Fruit fly (Drosophila melanogaster): ENCODE data around the gene CG31955.

CG31955 gene

dm6 chr2L:3719414-3719959 lies 6.6 kb upstream of the CG31955 start (continued):
- TF ChIP-seq danr (GFP tag; IDR thresholded peaks at IDR 0.05) (no peak), Xbp1 (GFP tag; optimal IDR thresholded peaks at IDR 0.05) (no peak), CG8359 (GFP tag; optimal IDR thresholded peaks at IDR 0.05; ENCODE audit: borderline replicate concordance) (no peak), bab2 (GFP tag; optimal IDR thresholded peaks at IDR 0.05) (no peak), hkb (optimal IDR thresholded peaks at IDR 0.05) (no peak), hkb (GFP tag; IDR thresholded peaks at IDR 0.05) (0 out of 2 replicates have a peak, but pooled peaks have one; percentile 23), CG33557 (GFP tag; optimal IDR thresholded peaks at IDR 0.05) (no peak), CG9817 (tag; optimal IDR thresholded peaks at IDR 0.05) (peak; percentile 14), CG1233 (GFP tag; optimal IDR thresholded peaks at IDR 0.05) (no peak), jumu (GFP tag; optimal IDR thresholded peaks at IDR 0.05) (no peak), Dip2 (GFP tag; IDR thresholded peaks at IDR 0.05) (no peak), PHDP (tag; optimal IDR thresholded peaks at IDR 0.05) (peak; percentile 36), CG10274 (GFP tag; optimal IDR thresholded peaks at IDR 0.05) (no peak), CG4820 (GFP tag; optimal IDR thresholded peaks at IDR 0.05) (no peak), nmo (GFP tag; optimal IDR thresholded peaks at IDR 0.05) (no peak), CG17359 (tag; optimal IDR thresholded peaks at IDR 0.05) (peak; percentile 39), CG4328 (GFP tag; optimal IDR thresholded peaks at IDR 0.05) (no peak), sug (tag; optimal IDR thresholded peaks at IDR 0.05) (peak; percentile 30), cas (GFP tag; IDR thresholded peaks at IDR 0.05) (no peak), dimm (GFP tag; IDR thresholded peaks at IDR 0.05) (no peak), pzg (GFP tag; optimal IDR thresholded peaks at IDR 0.05) (no peak), so (GFP tag; IDR thresholded peaks at IDR 0.05) (0 out of 3 replicates have a peak, but pooled peaks have one; percentile 33), Abd-B (GFP tag; optimal IDR thresholded peaks at IDR 0.05) (no peak), CG33213 (GFP tag; optimal IDR thresholded peaks at IDR 0.05) (no peak), zfh2 (GFP tag; optimal IDR thresholded peaks at IDR 0.05) (no peak), Hmx (GFP tag; optimal IDR thresholded peaks at IDR 0.05) (no peak), Camta (GFP tag; optimal IDR thresholded peaks at IDR 0.05) (no peak), Tbp (GFP tag; optimal IDR thresholded peaks at IDR 0.05) (no peak), mld (GFP tag; IDR thresholded peaks at IDR 0.05; ENCODE audit: partially characterized antibody) (no peak), fu2 (GFP tag; optimal IDR thresholded peaks at IDR 0.05) (no peak), klu (GFP tag; IDR thresholded peaks at IDR 0.05) (no peak), vvl (GFP tag; IDR thresholded peaks at IDR 0.05) (no peak), Bgb (GFP tag; IDR thresholded peaks at IDR 0.05; ENCODE audit: partially characterized antibody) (no peak), eyg (GFP tag; optimal IDR thresholded peaks at IDR 0.05) (no peak), CG3838 (GFP tag; optimal IDR thresholded peaks at IDR 0.05) (no peak), eve (GFP tag; optimal IDR thresholded peaks at IDR 0.05) (no peak), Hr3 (GFP tag; optimal IDR thresholded peaks at IDR 0.05) (no peak), CG16813 (GFP tag; IDR thresholded peaks at IDR 0.05; ENCODE audit: partially characterized antibody) (no peak), CG18262 (tag; optimal IDR thresholded peaks at IDR 0.05) (no peak), sna (GFP tag; IDR thresholded peaks at IDR 0.05; ENCODE audit: partially characterized antibody) (no peak), pros (GFP tag; optimal IDR thresholded peaks at IDR 0.05) (no peak), E2f1 (GFP tag; IDR thresholded peaks at IDR 0.05) (no peak), CG6765 (GFP tag; optimal IDR thresholded peaks at IDR 0.05) (no peak), Nf-YB (GFP tag; optimal IDR thresholded peaks at IDR 0.05) (no peak), Sin3A (optimal IDR thresholded peaks at IDR 0.05) (no peak), grau (tag; optimal IDR thresholded peaks at IDR 0.05) (no peak), NC2α (GFP tag; optimal IDR thresholded peaks at IDR 0.05) (no peak), psq (GFP tag; optimal IDR thresholded peaks at IDR 0.05) (no peak), Ravus (GFP tag; IDR thresholded peaks at IDR 0.05) (no peak), Dip3 (GFP tag; optimal IDR thresholded peaks at IDR 0.05) (no peak), CG31441 (GFP tag; IDR thresholded peaks at IDR 0.05) (no peak; the same call in 1 of the 2 replicates), grn (GFP tag; optimal IDR thresholded peaks at IDR 0.05) (no peak)

Data from whole organism, embryonic.